Worm (Caenorhabditis elegans) whole organism, L4/young adult: ENCODE results near the gene T26G10.1.

Experiments
- W03F9.2 ChIP-seq: fragments of 150-350 bp; optimal IDR thresholded peaks from 2 replicates; lab custom pipeline; 2014; ENCODE audit warnings: missing biosample characterization, missing genetic modification characterization
- him-1 ChIP-seq: sonication (generic microtip); optimal IDR thresholded peaks from 2 replicates; lab custom pipeline; 2016; ENCODE audit warnings: missing genotype, missing genetic modification reagents, missing genetic modification characterization, missing compliant biosample characterization

- TF ChIP-seq W03F9.2 (tag; lab: Kevin White, UChicago) = no peak
- no peak for TF ChIP-seq him-1 (tag; lab: Kevin White, UChicago)
These were observed 28.6 kb upstream of the T26G10.1 start for ce11 chrIII:9434999-9435398.
